Worm (Caenorhabditis elegans) whole organism, L2 larva: ENCODE data around the gene F26D11.1.

Experiments used
- C34F6.9 ChIP-seq: fragments of 150-350 bp; optimal IDR thresholded peaks from 2 replicates; lab custom pipeline; 2014; ENCODE audit warnings: missing biosample characterization, missing genetic modification characterization
- F13H6.1 ChIP-seq: sonication (generic microtip); optimal IDR thresholded peaks from 2 replicates; lab custom pipeline; 2016; ENCODE audit warnings: missing genetic modification characterization, missing compliant biosample characterization
- R02D3.7 ChIP-seq: fragments of 150-350 bp; optimal IDR thresholded peaks from 2 replicates; lab custom pipeline; 2014; ENCODE audit warnings: missing biosample characterization, missing genetic modification characterization
- Y55F3AM.14 ChIP-seq: fragments of 200-800 bp; sonication (Bioruptor generic); optimal IDR thresholded peaks from 2 replicates; lab custom pipeline; 2018; ENCODE audit warnings: mild to moderate bottlenecking, missing genetic modification characterization, missing compliant biosample characterization
- ZK546.5 ChIP-seq: sonication (generic microtip); optimal IDR thresholded peaks from 2 replicates; lab custom pipeline; 2017; ENCODE audit warnings: missing biosample characterization, missing genetic modification characterization
- alr-1 ChIP-seq: fragments of 150-350 bp; optimal IDR thresholded peaks from 2 replicates; lab custom pipeline; 2014; ENCODE audit warnings: missing biosample characterization, missing genetic modification characterization
- aly-2 ChIP-seq: fragments of 150-350 bp; optimal IDR thresholded peaks from 2 replicates; lab custom pipeline; 2014; ENCODE audit warnings: missing biosample characterization, missing genetic modification characterization
- ama-1 ChIP-seq: fragments of 150-350 bp; optimal IDR thresholded peaks from 2 replicates; lab custom pipeline; 2018; ENCODE audit warnings: inconsistent platforms
- blmp-1 ChIP-seq: sonication (generic microtip); optimal IDR thresholded peaks from 2 replicates; lab custom pipeline; 2017; ENCODE audit warnings: missing genetic modification characterization, mild to moderate bottlenecking, missing compliant biosample characterization, antibody characterized with exemption, moderate library complexity; ENCODE audit not compliant: insufficient read depth
- ceh-16 ChIP-seq: fragments of 150-350 bp; optimal IDR thresholded peaks from 2 replicates; lab custom pipeline; 2014; ENCODE audit warnings: missing biosample characterization, missing genetic modification characterization
- ceh-82 ChIP-seq: fragments of 150-350 bp; optimal IDR thresholded peaks from 2 replicates; lab custom pipeline; 2014; ENCODE audit warnings: missing biosample characterization, missing genetic modification characterization
- crh-2 ChIP-seq: sonication (generic microtip); optimal IDR thresholded peaks from 2 replicates; lab custom pipeline; 2017; ENCODE audit warnings: missing biosample characterization, missing genetic modification characterization
- dmd-4 ChIP-seq: sonication (generic microtip); optimal IDR thresholded peaks from 2 replicates; lab custom pipeline; 2017; ENCODE audit warnings: missing biosample characterization, missing genetic modification characterization
- egl-27 ChIP-seq: sonication (generic microtip); optimal IDR thresholded peaks from 3 replicates; lab custom pipeline; 2017; ENCODE audit warnings: missing biosample characterization, missing genetic modification reagents, missing genetic modification characterization
- elt-1 ChIP-seq: fragments of 150-350 bp; optimal IDR thresholded peaks from 2 replicates; lab custom pipeline; 2014; ENCODE audit warnings: missing biosample characterization, missing genetic modification characterization
- fos-1 ChIP-seq: fragments of 150-350 bp; optimal IDR thresholded peaks from 2 replicates; lab custom pipeline; 2014; ENCODE audit warnings: missing biosample characterization, missing genetic modification characterization
- gmeb-1 ChIP-seq: fragments of 150-350 bp; optimal IDR thresholded peaks from 2 replicates; lab custom pipeline; 2014; ENCODE audit warnings: missing biosample characterization, missing genetic modification characterization
- lin-11 ChIP-seq: fragments of 150-350 bp; sonication (generic microtip); optimal IDR thresholded peaks from 2 replicates; lab custom pipeline; 2014; ENCODE audit warnings: missing biosample characterization, missing genetic modification characterization, inconsistent platforms, mixed read lengths
- lin-13 ChIP-seq: fragments of 150-350 bp; optimal IDR thresholded peaks from 2 replicates; lab custom pipeline; 2014; ENCODE audit warnings: missing biosample characterization, missing genetic modification reagents, missing genetic modification characterization
- lin-39 ChIP-seq: fragments of 150-350 bp; optimal IDR thresholded peaks from 2 replicates; lab custom pipeline; 2014; ENCODE audit warnings: missing biosample characterization, missing genetic modification reagents, missing genetic modification characterization
- lsy-2 ChIP-seq, 2 experiments: fragments of 150-350 bp in 1 of 2; sonication (generic microtip) in 1 of 2; optimal IDR thresholded peaks; 2 replicates each; lab custom pipeline; 2014 to 2017; ENCODE audit warnings: missing biosample characterization in 2 of 2, missing genetic modification characterization in 2 of 2
- mab-5 ChIP-seq: fragments of 150-350 bp; optimal IDR thresholded peaks from 2 replicates; lab custom pipeline; 2014; ENCODE audit warnings: missing biosample characterization, missing genetic modification characterization
- mbf-1 ChIP-seq: sonication (generic microtip); optimal IDR thresholded peaks from 2 replicates; lab custom pipeline; 2017; ENCODE audit warnings: missing biosample characterization, missing genetic modification characterization
- nhr-10 ChIP-seq: sonication (generic microtip); optimal IDR thresholded peaks from 2 replicates; lab custom pipeline; 2017; ENCODE audit warnings: missing biosample characterization, missing genetic modification characterization
- nhr-11 ChIP-seq: fragments of 150-350 bp; optimal IDR thresholded peaks from 2 replicates; lab custom pipeline; 2014; ENCODE audit warnings: missing biosample characterization, missing genetic modification characterization
- nhr-12 ChIP-seq: fragments of 150-350 bp; optimal IDR thresholded peaks from 2 replicates; lab custom pipeline; 2014; ENCODE audit warnings: missing biosample characterization, missing genetic modification characterization
- nhr-129 ChIP-seq: fragments of 150-350 bp; optimal IDR thresholded peaks from 2 replicates; lab custom pipeline; 2014; ENCODE audit warnings: missing biosample characterization, missing genetic modification characterization
- nhr-21 ChIP-seq: fragments of 150-350 bp; optimal IDR thresholded peaks from 2 replicates; lab custom pipeline; 2014; ENCODE audit warnings: missing biosample characterization, missing genetic modification characterization
- nhr-23 ChIP-seq: fragments of 150-350 bp; optimal IDR thresholded peaks from 2 replicates; lab custom pipeline; 2014; ENCODE audit warnings: missing biosample characterization, missing genetic modification reagents, missing genetic modification characterization
- nhr-237 ChIP-seq: fragments of 150-350 bp; optimal IDR thresholded peaks from 2 replicates; lab custom pipeline; 2014; ENCODE audit warnings: missing biosample characterization, missing genetic modification characterization
- nhr-25 ChIP-seq: fragments of 150-350 bp; sonication (generic microtip); optimal IDR thresholded peaks from 3 replicates; lab custom pipeline; 2014; ENCODE audit warnings: missing biosample characterization, missing genetic modification characterization
- nhr-6 ChIP-seq: fragments of 150-350 bp; optimal IDR thresholded peaks from 2 replicates; lab custom pipeline; 2014; ENCODE audit warnings: missing biosample characterization, missing genetic modification characterization
- nhr-77 ChIP-seq: fragments of 150-350 bp; optimal IDR thresholded peaks from 2 replicates; lab custom pipeline; 2014; ENCODE audit warnings: missing biosample characterization, missing genetic modification characterization
- peb-1 ChIP-seq: fragments of 150-350 bp; optimal IDR thresholded peaks from 2 replicates; lab custom pipeline; 2014; ENCODE audit warnings: missing biosample characterization, missing genetic modification characterization
- sem-4 ChIP-seq: fragments of 150-350 bp; optimal IDR thresholded peaks from 2 replicates; lab custom pipeline; 2014; ENCODE audit warnings: missing biosample characterization, missing genetic modification reagents, missing genetic modification characterization
- skn-1 ChIP-seq: sonication (generic microtip); optimal IDR thresholded peaks from 2 replicates; lab custom pipeline; 2017; ENCODE audit warnings: missing biosample characterization, missing genetic modification characterization
- sma-3 ChIP-seq: sonication (generic microtip); optimal IDR thresholded peaks from 2 replicates; lab custom pipeline; 2016; ENCODE audit warnings: missing genetic modification reagents, missing genetic modification characterization, missing compliant biosample characterization
- sma-9 ChIP-seq, 2 experiments: fragments of 150-350 bp in 1 of 2; sonication (generic microtip) in 1 of 2; optimal IDR thresholded peaks; 2 replicates each; lab custom pipeline; 2014 to 2016; ENCODE audit warnings: missing genetic modification characterization in 2 of 2, mild to moderate bottlenecking in 1 of 2, missing biosample characterization in 1 of 2, missing compliant biosample characterization in 1 of 2, missing genetic modification reagents in 1 of 2, moderate library complexity in 1 of 2
- snpc-4 ChIP-seq: fragments of 150-350 bp; optimal IDR thresholded peaks from 2 replicates; lab custom pipeline; 2014; ENCODE audit warnings: missing biosample characterization, missing genetic modification characterization
- unc-39 ChIP-seq: fragments of 150-350 bp; optimal IDR thresholded peaks from 2 replicates; lab custom pipeline; 2014; ENCODE audit warnings: missing biosample characterization, missing genetic modification characterization
- unc-55 ChIP-seq: fragments of 150-350 bp; sonication (generic microtip); optimal IDR thresholded peaks from 3 replicates; lab custom pipeline; 2014; ENCODE audit warnings: missing biosample characterization, missing genetic modification reagents, missing genetic modification characterization
- unc-62 ChIP-seq: fragments of 150-350 bp; optimal IDR thresholded peaks from 2 replicates; lab custom pipeline; 2014; ENCODE audit warnings: missing biosample characterization, missing genetic modification reagents, missing genetic modification characterization
- zag-1 ChIP-seq: fragments of 150-350 bp; optimal IDR thresholded peaks from 2 replicates; lab custom pipeline; 2014; ENCODE audit warnings: missing biosample characterization, missing genetic modification characterization
- ztf-1 ChIP-seq: fragments of 200-800 bp; sonication (Bioruptor generic); conservative IDR thresholded peaks from 2 replicates; pipeline ENCODE4 v1.3.6; 2022; ENCODE audit warnings: missing genetic modification characterization, missing compliant biosample characterization
- ztf-11 ChIP-seq: sonication (generic microtip); optimal IDR thresholded peaks from 2 replicates; lab custom pipeline; 2017; ENCODE audit warnings: missing biosample characterization, missing genetic modification characterization

Gene F26D11.1

DNA sequence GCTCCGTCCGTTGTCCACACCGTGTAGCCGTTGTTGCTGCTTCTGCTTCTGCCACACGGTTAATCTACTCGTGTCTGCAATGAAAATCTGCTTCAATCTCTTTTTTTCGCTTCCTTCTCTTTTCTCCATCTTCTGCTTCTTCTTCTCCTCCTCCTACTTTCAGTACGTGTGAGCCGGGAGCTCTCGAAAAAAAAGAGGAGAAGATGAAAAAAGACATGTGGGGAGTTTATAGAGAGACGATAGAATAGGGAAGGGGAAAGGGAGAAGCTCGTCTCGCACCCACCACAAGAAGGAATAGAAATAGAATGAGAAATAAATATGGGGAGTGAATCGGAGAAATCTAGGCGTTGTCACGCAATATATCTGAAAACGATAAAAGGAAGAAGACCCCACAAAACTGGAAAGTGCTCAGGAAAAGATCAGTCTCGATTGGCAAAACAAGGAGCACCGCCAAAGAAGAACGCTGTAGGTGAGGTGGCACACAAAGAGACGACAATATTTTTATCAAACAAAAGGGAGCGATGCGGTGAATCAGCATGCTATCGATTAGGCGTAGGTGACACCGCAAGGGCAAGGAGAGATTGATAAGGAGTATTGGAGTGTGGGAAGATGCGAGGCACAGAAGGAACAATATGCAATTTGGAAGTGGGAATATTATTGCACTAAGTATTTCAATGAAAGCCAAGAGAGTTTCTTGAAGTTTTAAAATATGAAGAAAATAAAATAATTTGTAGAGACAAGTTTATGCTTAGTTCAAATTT lies 3.5 kb upstream of the F26D11.1 start, which contains the start of gene let-413:
Gene let-413, minus strand, starts transcription at position 76 of the 761 bp plus-strand sequence.
- TF ChIP-seq unc-55 (GFP tag; lab: Kevin White, UChicago) (peak; percentile 59), fos-1 (peak; percentile 98), C34F6.9 (peak; percentile 20), nhr-129 (peak; percentile 10), sma-9 (GFP tag; optimal IDR thresholded peaks at IDR 0.05; lab: Kevin White, UChicago) (peak; percentile 15), sma-9 (tag; optimal IDR thresholded peaks at IDR 0.05; lab: Kevin White, UChicago) (no peak), blmp-1 (tag; lab: Kevin White, UChicago) (no peak)

DNA sequence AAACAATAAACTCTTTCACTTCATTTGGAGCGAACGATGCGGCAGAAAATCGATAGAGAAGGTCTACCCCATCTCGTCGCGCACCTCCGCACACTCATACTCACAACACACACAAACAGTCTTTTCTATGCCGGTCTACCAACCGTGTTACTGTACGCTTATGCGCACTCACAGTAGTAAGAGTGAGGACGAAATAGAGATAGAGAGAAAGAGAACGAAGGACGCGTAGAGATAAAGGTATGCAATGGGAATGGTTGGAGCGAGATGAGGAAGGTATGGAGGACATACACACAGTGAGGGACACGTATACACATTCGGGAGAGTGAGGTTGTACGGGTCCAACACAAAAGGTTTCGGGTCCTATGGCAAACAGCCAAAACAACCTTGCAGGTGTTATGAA lies 2.5 kb upstream of the F26D11.1 start:
- peak; percentile 83 for TF ChIP-seq nhr-129
- TF ChIP-seq unc-39 = no peak
- TF ChIP-seq gmeb-1 (tag; lab: Kevin White, UChicago) = peak; percentile 22
- TF ChIP-seq peb-1 (tag; lab: Kevin White, UChicago) = peak; percentile 36
- peak; percentile 33 for TF ChIP-seq F13H6.1
- peak; percentile 5 to 46 for TF ChIP-seq lsy-2 (tag; optimal IDR thresholded peaks at IDR 0.05; lab: Kevin White, UChicago)
- TF ChIP-seq fos-1 = peak; percentile 67
- TF ChIP-seq mbf-1 (tag; lab: Kevin White, UChicago) = no peak
- TF ChIP-seq sma-3 (GFP tag; lab: Kevin White, UChicago) = peak; percentile 9
- TF ChIP-seq unc-62 (GFP tag; lab: Kevin White, UChicago) = no peak
- no peak for TF ChIP-seq lin-11 (tag; lab: Kevin White, UChicago)
- TF ChIP-seq sma-9 (GFP tag; optimal IDR thresholded peaks at IDR 0.05; lab: Kevin White, UChicago) = peak; percentile 25
- no peak for TF ChIP-seq sma-9 (tag; optimal IDR thresholded peaks at IDR 0.05; lab: Kevin White, UChicago)
- TF ChIP-seq nhr-25 (tag; lab: Kevin White, UChicago) = peak; percentile 78
- TF ChIP-seq nhr-10 (tag; lab: Kevin White, UChicago) = no peak
- TF ChIP-seq, all 48 proteins: peak for 9

DNA sequence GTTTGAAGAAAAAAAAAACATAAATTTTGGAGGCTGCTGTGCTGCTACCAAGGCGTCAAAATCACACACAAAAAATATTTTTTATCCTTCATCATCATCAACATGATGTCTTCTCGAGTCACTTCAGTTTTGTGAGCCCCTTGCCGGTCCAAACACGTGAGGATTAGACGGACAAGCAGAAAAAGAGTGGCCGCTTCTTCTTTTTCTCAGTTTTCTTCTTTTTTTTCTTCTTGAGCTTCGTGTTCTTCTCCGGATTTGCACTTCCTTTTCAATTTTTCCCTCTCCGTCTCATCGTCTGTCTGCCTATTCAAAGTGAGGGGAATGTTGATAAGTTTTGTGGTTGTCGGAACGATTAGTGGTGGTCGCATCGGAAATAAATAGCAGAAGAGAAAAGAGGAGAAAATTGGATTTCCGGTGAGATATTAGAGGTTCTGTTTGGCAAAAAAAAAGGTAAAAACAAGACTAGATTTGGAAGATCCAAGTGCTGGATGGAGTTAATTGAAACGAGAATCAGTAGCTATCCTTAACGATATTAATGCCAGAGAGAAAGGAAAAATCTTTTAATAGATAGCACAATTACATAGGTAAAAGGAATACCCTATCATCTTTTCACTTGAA lies 866 bp upstream of the F26D11.1 start:
- TF ChIP-seq R02D3.7 (tag; lab: Kevin White, UChicago) = no peak
- no peak for TF ChIP-seq nhr-11 (tag; lab: Kevin White, UChicago)
- no peak for TF ChIP-seq nhr-23 (tag; lab: Kevin White, UChicago)
- no peak for TF ChIP-seq nhr-77 (tag; lab: Kevin White, UChicago)
- TF ChIP-seq nhr-21 (tag; lab: Kevin White, UChicago) = no peak
- no peak for TF ChIP-seq ceh-16 (tag; lab: Kevin White, UChicago)
- TF ChIP-seq F13H6.1 = peak; percentile 14
- no peak for TF ChIP-seq lin-11 (tag; lab: Kevin White, UChicago)
- TF ChIP-seq mbf-1 (tag; lab: Kevin White, UChicago) = no peak
- peak; percentile 83 for TF ChIP-seq unc-55 (GFP tag; lab: Kevin White, UChicago)
- TF ChIP-seq nhr-237 = no peak
- no peak for TF ChIP-seq elt-1 (tag; lab: Kevin White, UChicago)
- TF ChIP-seq crh-2 (tag; lab: Kevin White, UChicago) = peak; percentile 11
- no peak for TF ChIP-seq nhr-10 (tag; lab: Kevin White, UChicago)
- TF ChIP-seq sma-3 (GFP tag; lab: Kevin White, UChicago) = no peak
- TF ChIP-seq ama-1 = no peak
- no peak for TF ChIP-seq skn-1 (tag; lab: Kevin White, UChicago)
- no peak for TF ChIP-seq nhr-12 (tag; lab: Kevin White, UChicago)
- TF ChIP-seq zag-1 (tag; lab: Kevin White, UChicago) = peak; percentile 61
- TF ChIP-seq snpc-4 = peak; percentile 26
- no peak for TF ChIP-seq mab-5 (tag; lab: Kevin White, UChicago)
- peak in 1 of 2 experiments; percentile 56 for TF ChIP-seq lsy-2 (tag; optimal IDR thresholded peaks at IDR 0.05; lab: Kevin White, UChicago)
- no peak for TF ChIP-seq ztf-1
- peak; percentile 32 for TF ChIP-seq egl-27 (tag; lab: Kevin White, UChicago)
- TF ChIP-seq unc-39 = no peak
- TF ChIP-seq dmd-4 (tag; lab: Kevin White, UChicago) = no peak
- no peak for TF ChIP-seq sem-4 (tag; lab: Kevin White, UChicago)
- TF ChIP-seq unc-62 (GFP tag; lab: Kevin White, UChicago) = no peak
- peak; percentile 19 for TF ChIP-seq sma-9 (GFP tag; optimal IDR thresholded peaks at IDR 0.05; lab: Kevin White, UChicago)
- TF ChIP-seq sma-9 (tag; optimal IDR thresholded peaks at IDR 0.05; lab: Kevin White, UChicago) = no peak
- no peak for TF ChIP-seq ceh-82 (tag; lab: Kevin White, UChicago)
- TF ChIP-seq Y55F3AM.14 (GFP tag; lab: Kevin White, UChicago) = peak; percentile 11
- TF ChIP-seq nhr-25 (tag; lab: Kevin White, UChicago) = no peak
- no peak for TF ChIP-seq fos-1
- TF ChIP-seq nhr-6 (tag; lab: Kevin White, UChicago) = no peak
- TF ChIP-seq peb-1 (tag; lab: Kevin White, UChicago) = no peak
- TF ChIP-seq aly-2 = no peak
- no peak for TF ChIP-seq ztf-11 (tag; lab: Kevin White, UChicago)
- TF ChIP-seq lin-13 (GFP tag; lab: Kevin White, UChicago) = no peak
- no peak for TF ChIP-seq alr-1
- TF ChIP-seq ZK546.5 (tag; lab: Kevin White, UChicago) = no peak
- no peak for TF ChIP-seq gmeb-1 (tag; lab: Kevin White, UChicago)
- TF ChIP-seq lin-39 = no peak
